Worm (Caenorhabditis elegans): ENCODE results near the gene rpl-9.

The rpl-9 gene

ce11 chrIII:7548963-7549362, 23.7 kb downstream of the rpl-9 start:
- TF ChIP-seq ztf-23 (GFP tag; IDR thresholded peaks at IDR 0.05) (no peak), flt-1 (GFP tag; IDR thresholded peaks at IDR 0.05) (no peak), med-1 (GFP tag; optimal IDR thresholded peaks at IDR 0.05; ENCODE audit: insufficient read depth) (no peak), ztf-29 (GFP tag; IDR thresholded peaks at IDR 0.05) (no peak), tab-1 (GFP tag; IDR thresholded peaks at IDR 0.05) (no peak), T22C8.4 (GFP tag; IDR thresholded peaks at IDR 0.05) (no peak), klf-2 (GFP tag; conservative IDR thresholded peaks at IDR 0.05) (no peak), cog-1 (tag; optimal IDR thresholded peaks at IDR 0.05) (no peak)

- TF ChIP-seq cog-1 (tag; optimal IDR thresholded peaks at IDR 0.05) (no peak), T22C8.4 (GFP tag; IDR thresholded peaks at IDR 0.05) (no peak), ref-1 (GFP tag; conservative IDR thresholded peaks at IDR 0.05) (no peak), klf-2 (GFP tag; conservative IDR thresholded peaks at IDR 0.05) (no peak), med-1 (GFP tag; optimal IDR thresholded peaks at IDR 0.05; ENCODE audit: insufficient read depth) (no peak), tab-1 (GFP tag; IDR thresholded peaks at IDR 0.05) (no peak), ztf-23 (GFP tag; IDR thresholded peaks at IDR 0.05) (no peak), ztf-29 (GFP tag; IDR thresholded peaks at IDR 0.05) (no peak), flt-1 (GFP tag; IDR thresholded peaks at IDR 0.05) (no peak)
These were observed 27.4 kb downstream of the rpl-9 start for ce11 chrIII:7545189-7545588.

ce11 chrIII:7544211-7544610, 28.4 kb downstream of the rpl-9 start:
- no peak for TF ChIP-seq klf-2 (GFP tag; conservative IDR thresholded peaks at IDR 0.05)
- TF ChIP-seq med-1 (GFP tag; optimal IDR thresholded peaks at IDR 0.05; ENCODE audit: insufficient read depth): no peak
- no peak for TF ChIP-seq cog-1 (tag; optimal IDR thresholded peaks at IDR 0.05)
- TF ChIP-seq ref-1 (GFP tag; conservative IDR thresholded peaks at IDR 0.05): no peak
- TF ChIP-seq T22C8.4 (GFP tag; IDR thresholded peaks at IDR 0.05): no peak
- TF ChIP-seq flt-1 (GFP tag; IDR thresholded peaks at IDR 0.05): no peak
- TF ChIP-seq ztf-29 (GFP tag; IDR thresholded peaks at IDR 0.05): no peak
- TF ChIP-seq tab-1 (GFP tag; IDR thresholded peaks at IDR 0.05): no peak
- no peak for TF ChIP-seq ztf-23 (GFP tag; IDR thresholded peaks at IDR 0.05)

- TF ChIP-seq ref-1 (GFP tag; conservative IDR thresholded peaks at IDR 0.05): no peak
- TF ChIP-seq T22C8.4 (GFP tag; IDR thresholded peaks at IDR 0.05): no peak
- no peak for TF ChIP-seq klf-2 (GFP tag; conservative IDR thresholded peaks at IDR 0.05)
- TF ChIP-seq ztf-29 (GFP tag; IDR thresholded peaks at IDR 0.05): no peak
- no peak for TF ChIP-seq cog-1 (tag; optimal IDR thresholded peaks at IDR 0.05)
- no peak for TF ChIP-seq ztf-23 (GFP tag; IDR thresholded peaks at IDR 0.05)
- TF ChIP-seq flt-1 (GFP tag; IDR thresholded peaks at IDR 0.05): no peak
- TF ChIP-seq tab-1 (GFP tag; IDR thresholded peaks at IDR 0.05): no peak
- TF ChIP-seq med-1 (GFP tag; optimal IDR thresholded peaks at IDR 0.05; ENCODE audit: insufficient read depth): no peak
These were observed 30.6 kb downstream of the rpl-9 start for ce11 chrIII:7542037-7542436.

- no peak for TF ChIP-seq flt-1 (GFP tag; IDR thresholded peaks at IDR 0.05)
- TF ChIP-seq T22C8.4 (GFP tag; IDR thresholded peaks at IDR 0.05): no peak
- no peak for TF ChIP-seq klf-2 (GFP tag; conservative IDR thresholded peaks at IDR 0.05)
- no peak for TF ChIP-seq ztf-23 (GFP tag; IDR thresholded peaks at IDR 0.05)
- TF ChIP-seq tab-1 (GFP tag; IDR thresholded peaks at IDR 0.05): no peak
These were observed 36.1 kb downstream of the rpl-9 start, which contains the start of gene lin-39 for ce11 chrIII:7536559-7536958. TSS of gene lin-39 (minus strand) at chrIII:7536632.

- TF ChIP-seq ztf-23 (GFP tag; IDR thresholded peaks at IDR 0.05) (no peak), ref-1 (GFP tag; conservative IDR thresholded peaks at IDR 0.05) (no peak), klf-2 (GFP tag; conservative IDR thresholded peaks at IDR 0.05) (no peak), ztf-29 (GFP tag; IDR thresholded peaks at IDR 0.05) (no peak), cog-1 (tag; optimal IDR thresholded peaks at IDR 0.05) (no peak), flt-1 (GFP tag; IDR thresholded peaks at IDR 0.05) (no peak), med-1 (GFP tag; optimal IDR thresholded peaks at IDR 0.05; ENCODE audit: insufficient read depth) (no peak), T22C8.4 (GFP tag; IDR thresholded peaks at IDR 0.05) (no peak), tab-1 (GFP tag; IDR thresholded peaks at IDR 0.05) (no peak)
These were observed 37.3 kb downstream of the rpl-9 start for ce11 chrIII:7535347-7535746.

ce11 chrIII:7534648-7535047, 38.0 kb downstream of the rpl-9 start:
- TF ChIP-seq flt-1 (GFP tag; IDR thresholded peaks at IDR 0.05): no peak
- no peak for TF ChIP-seq cog-1 (tag; optimal IDR thresholded peaks at IDR 0.05)
- TF ChIP-seq ref-1 (GFP tag; conservative IDR thresholded peaks at IDR 0.05): no peak
- no peak for TF ChIP-seq T22C8.4 (GFP tag; IDR thresholded peaks at IDR 0.05)
- TF ChIP-seq ztf-23 (GFP tag; IDR thresholded peaks at IDR 0.05): no peak
- no peak for TF ChIP-seq klf-2 (GFP tag; conservative IDR thresholded peaks at IDR 0.05)
- no peak for TF ChIP-seq ztf-29 (GFP tag; IDR thresholded peaks at IDR 0.05)
- TF ChIP-seq med-1 (GFP tag; optimal IDR thresholded peaks at IDR 0.05; ENCODE audit: insufficient read depth): no peak
- TF ChIP-seq tab-1 (GFP tag; IDR thresholded peaks at IDR 0.05): no peak

- no peak for TF ChIP-seq med-1 (GFP tag; optimal IDR thresholded peaks at IDR 0.05; ENCODE audit: insufficient read depth)
- TF ChIP-seq ref-1 (GFP tag; conservative IDR thresholded peaks at IDR 0.05): no peak
- no peak for TF ChIP-seq ztf-29 (GFP tag; IDR thresholded peaks at IDR 0.05)
- TF ChIP-seq tab-1 (GFP tag; IDR thresholded peaks at IDR 0.05): no peak
- TF ChIP-seq ztf-23 (GFP tag; IDR thresholded peaks at IDR 0.05): no peak
- TF ChIP-seq cog-1 (tag; optimal IDR thresholded peaks at IDR 0.05): no peak
- no peak for TF ChIP-seq klf-2 (GFP tag; conservative IDR thresholded peaks at IDR 0.05)
- TF ChIP-seq T22C8.4 (GFP tag; IDR thresholded peaks at IDR 0.05): no peak
- no peak for TF ChIP-seq flt-1 (GFP tag; IDR thresholded peaks at IDR 0.05)
These were observed 39.6 kb downstream of the rpl-9 start for ce11 chrIII:7533012-7533411.

ce11 chrIII:7531385-7531784, 41.2 kb downstream of the rpl-9 start:
- TF ChIP-seq klf-2 (GFP tag; conservative IDR thresholded peaks at IDR 0.05): no peak
- no peak for TF ChIP-seq cog-1 (tag; optimal IDR thresholded peaks at IDR 0.05)
- TF ChIP-seq med-1 (GFP tag; optimal IDR thresholded peaks at IDR 0.05; ENCODE audit: insufficient read depth): no peak
- TF ChIP-seq ztf-29 (GFP tag; IDR thresholded peaks at IDR 0.05): no peak
- TF ChIP-seq ztf-23 (GFP tag; IDR thresholded peaks at IDR 0.05): no peak
- no peak for TF ChIP-seq tab-1 (GFP tag; IDR thresholded peaks at IDR 0.05)
- no peak for TF ChIP-seq T22C8.4 (GFP tag; IDR thresholded peaks at IDR 0.05)
- no peak for TF ChIP-seq flt-1 (GFP tag; IDR thresholded peaks at IDR 0.05)
- TF ChIP-seq ref-1 (GFP tag; conservative IDR thresholded peaks at IDR 0.05): no peak

ce11 chrIII:7530830-7531229, 41.8 kb downstream of the rpl-9 start:
- TF ChIP-seq flt-1 (GFP tag; IDR thresholded peaks at IDR 0.05) (no peak), ztf-29 (GFP tag; IDR thresholded peaks at IDR 0.05) (no peak), ztf-23 (GFP tag; IDR thresholded peaks at IDR 0.05) (no peak), tab-1 (GFP tag; IDR thresholded peaks at IDR 0.05) (no peak), cog-1 (tag; optimal IDR thresholded peaks at IDR 0.05) (no peak), ref-1 (GFP tag; conservative IDR thresholded peaks at IDR 0.05) (no peak), T22C8.4 (GFP tag; IDR thresholded peaks at IDR 0.05) (no peak), klf-2 (GFP tag; conservative IDR thresholded peaks at IDR 0.05) (no peak), med-1 (GFP tag; optimal IDR thresholded peaks at IDR 0.05; ENCODE audit: insufficient read depth) (no peak)
